Fruit fly (Drosophila melanogaster) S2 (cell line): ENCODE measurements around the gene CG18493.

Experiments used
- CG8478 ChIP-seq: fragments of >200 bp; optimal IDR thresholded peaks from 2 replicates; lab custom pipeline; 2018
- CTCF ChIP-seq, 2 experiments: fragments of >200 bp; optimal IDR thresholded peaks; 2 replicates each; lab custom pipeline; 2018

dm6 chr3R:19404296-19404695 lies 14.2 kb downstream of the CG18493 start:
- TF ChIP-seq CG8478 (lab: Kevin White, UChicago): no peak
- no peak for TF ChIP-seq CTCF (optimal IDR thresholded peaks at IDR 0.05; lab: Kevin White, UChicago)
